Worm (Caenorhabditis elegans) whole organism, L4 larva: ENCODE measurements around the gene nhr-131.
A peak's percentile ranks its signal among the peaks of the same experiment; 100 is the strongest.

Experiments used
- F37D6.2 ChIP-seq: sonication (generic microtip); optimal IDR thresholded peaks from 2 replicates; lab custom pipeline; 2016; ENCODE audit warnings: mild to moderate bottlenecking, missing genetic modification characterization, missing compliant biosample characterization
- T26A8.4 ChIP-seq: fragments of 200-800 bp; sonication (Bioruptor generic); IDR thresholded peaks from 2 replicates; pipeline ENCODE4 v1.3.6; 2022; ENCODE audit warnings: missing genetic modification characterization, missing compliant biosample characterization
- Y48G9A.11 ChIP-seq: fragments of 200-800 bp; sonication (Bioruptor generic); IDR thresholded peaks from 2 replicates; pipeline ENCODE4 v1.3.6; 2022; ENCODE audit warnings: missing genetic modification reagents, missing genetic modification characterization, missing compliant biosample characterization
- aha-1 ChIP-seq: fragments of 150-350 bp; peaks from one replicate; lab custom pipeline; 2014; ENCODE audit warnings: missing biosample characterization, missing genetic modification characterization
- ama-1 ChIP-seq: fragments of 150-350 bp; optimal IDR thresholded peaks from 2 replicates; lab custom pipeline; 2014; ENCODE audit warnings: inconsistent platforms, mixed read lengths
- arid-1 ChIP-seq: fragments of 200-800 bp; sonication (Bioruptor generic); conservative IDR thresholded peaks from 2 replicates; pipeline ENCODE4 v1.3.6; 2022; ENCODE audit warnings: missing genetic modification reagents, missing genetic modification characterization, missing compliant biosample characterization
- attf-4 ChIP-seq: sonication (generic microtip); optimal IDR thresholded peaks from 3 replicates; lab custom pipeline; 2017; ENCODE audit warnings: missing biosample characterization, missing genetic modification characterization
- ceh-20 ChIP-seq: fragments of 200-800 bp; sonication (Bioruptor generic); IDR thresholded peaks from 2 replicates; pipeline ENCODE4 v1.3.6; 2022; ENCODE audit warnings: missing genetic modification reagents, missing genetic modification characterization, missing compliant biosample characterization
- ceh-28 ChIP-seq: fragments of 150-350 bp; optimal IDR thresholded peaks from 2 replicates; lab custom pipeline; 2014; ENCODE audit warnings: missing biosample characterization, missing genetic modification reagents, missing genetic modification characterization
- ces-1 ChIP-seq: fragments of 150-350 bp; sonication (generic microtip); optimal IDR thresholded peaks from 4 replicates; lab custom pipeline; 2014; ENCODE audit warnings: missing biosample characterization, missing genetic modification reagents, missing genetic modification characterization
- ctbp-1 ChIP-seq: fragments of 200-800 bp; sonication (Bioruptor generic); IDR thresholded peaks from 2 replicates; pipeline ENCODE4 v1.3.6; 2022; ENCODE audit warnings: missing genetic modification reagents, missing genetic modification characterization, missing compliant biosample characterization
- daf-12 ChIP-seq: fragments of 150-350 bp; optimal IDR thresholded peaks from 2 replicates; lab custom pipeline; 2014; ENCODE audit warnings: missing biosample characterization, missing genetic modification reagents, missing genetic modification characterization
- daf-16 ChIP-seq, 3 experiments: sonication (generic microtip); optimal IDR thresholded peaks; 2 replicates each; lab custom pipeline; 2016 to 2017; ENCODE audit warnings: missing genetic modification characterization in 3 of 3, missing genetic modification reagents in 3 of 3, mild to moderate bottlenecking in 2 of 3, missing compliant biosample characterization in 2 of 3, missing biosample characterization in 1 of 3, moderate library complexity in 1 of 3
- daf-19 ChIP-seq: fragments of 200-800 bp; sonication (Bioruptor generic); conservative IDR thresholded peaks from 2 replicates; pipeline ENCODE4 v1.3.6; 2022; ENCODE audit warnings: missing genetic modification characterization, missing compliant biosample characterization
- dmd-6 ChIP-seq: fragments of 200-800 bp; sonication (Bioruptor generic); IDR thresholded peaks from 2 replicates; pipeline ENCODE4 v1.3.6; 2022; ENCODE audit warnings: missing genetic modification reagents, missing genetic modification characterization, missing compliant biosample characterization
- egl-43 ChIP-seq: fragments of 200-800 bp; sonication (Bioruptor generic); IDR thresholded peaks from 2 replicates; pipeline ENCODE4 v1.3.6; 2022; ENCODE audit warnings: missing genetic modification reagents, missing genetic modification characterization, missing compliant biosample characterization
- gei-8 ChIP-seq: fragments of 200-800 bp; sonication (Bioruptor generic); optimal IDR thresholded peaks from 2 replicates; lab custom pipeline; 2018; ENCODE audit warnings: mild to moderate bottlenecking, missing genetic modification characterization, missing compliant biosample characterization
- hlh-11 ChIP-seq: fragments of 200-800 bp; sonication (Bioruptor generic); optimal IDR thresholded peaks from 2 replicates; lab custom pipeline; 2018; ENCODE audit warnings: mild to moderate bottlenecking, missing genetic modification characterization, missing compliant biosample characterization
- lim-7 ChIP-seq: fragments of 200-800 bp; sonication (Bioruptor generic); IDR thresholded peaks from 2 replicates; pipeline ENCODE4 v1.3.6; 2022; ENCODE audit warnings: missing genetic modification characterization, missing compliant biosample characterization
- lin-29 ChIP-seq: fragments of 200-800 bp; sonication (Bioruptor generic); IDR thresholded peaks from 2 replicates; pipeline ENCODE4 v1.3.6; 2022; ENCODE audit warnings: missing genetic modification reagents, missing genetic modification characterization, missing compliant biosample characterization
- lin-38 ChIP-seq: fragments of 200-800 bp; sonication (Bioruptor generic); IDR thresholded peaks from 2 replicates; pipeline ENCODE4 v1.3.6; 2022; ENCODE audit warnings: missing genetic modification reagents, missing genetic modification characterization, missing compliant biosample characterization
- lir-3 ChIP-seq: sonication (generic microtip); optimal IDR thresholded peaks from 2 replicates; lab custom pipeline; 2016; ENCODE audit warnings: mild to moderate bottlenecking, missing genetic modification characterization, missing compliant biosample characterization
- lsy-2 ChIP-seq, 2 experiments: fragments of 150-350 bp in 1 of 2; sonication (generic microtip) in 1 of 2; optimal IDR thresholded peaks; 2 replicates each; lab custom pipeline; 2014 to 2017; ENCODE audit warnings: missing biosample characterization in 2 of 2, missing genetic modification characterization in 2 of 2
- madf-9 ChIP-seq: fragments of 200-800 bp; sonication (Bioruptor generic); conservative IDR thresholded peaks from 2 replicates; pipeline ENCODE4 v1.3.6; 2022; ENCODE audit warnings: missing genetic modification reagents, missing genetic modification characterization, missing compliant biosample characterization
- mes-2 ChIP-seq: sonication (generic microtip); optimal IDR thresholded peaks from 2 replicates; lab custom pipeline; 2016; ENCODE audit warnings: missing genotype, mild to moderate bottlenecking, missing genetic modification characterization, missing compliant biosample characterization; ENCODE audit not compliant: poor library complexity, severe bottlenecking
- nhr-237 ChIP-seq: sonication (generic microtip); optimal IDR thresholded peaks from 2 replicates; lab custom pipeline; 2017; ENCODE audit warnings: missing biosample characterization, missing genetic modification characterization
- nhr-25 ChIP-seq: sonication (generic microtip); optimal IDR thresholded peaks from 2 replicates; lab custom pipeline; 2017; ENCODE audit warnings: missing genetic modification characterization, mild to moderate bottlenecking, missing compliant biosample characterization, antibody characterized with exemption, moderate library complexity, borderline replicate concordance; ENCODE audit not compliant: insufficient read depth
- nhr-28 ChIP-seq: fragments of 150-350 bp; optimal IDR thresholded peaks from 2 replicates; lab custom pipeline; 2014; ENCODE audit warnings: missing biosample characterization, missing genetic modification characterization
- nhr-6 ChIP-seq: fragments of 150-350 bp; optimal IDR thresholded peaks from 2 replicates; lab custom pipeline; 2014; ENCODE audit warnings: missing biosample characterization, missing genetic modification characterization
- pqm-1 ChIP-seq: sonication (generic microtip); optimal IDR thresholded peaks from 2 replicates; lab custom pipeline; 2017; ENCODE audit warnings: missing biosample characterization, missing genetic modification characterization
- saeg-2 ChIP-seq: fragments of 200-800 bp; sonication (Bioruptor generic); IDR thresholded peaks from 2 replicates; pipeline ENCODE4 v1.3.6; 2022; ENCODE audit warnings: missing genetic modification reagents, missing genetic modification characterization, missing compliant biosample characterization
- sdz-12 ChIP-seq: fragments of 200-800 bp; sonication (Bioruptor generic); optimal IDR thresholded peaks from 2 replicates; lab custom pipeline; 2018; ENCODE audit warnings: mild to moderate bottlenecking, missing genetic modification characterization, missing compliant biosample characterization
- set-16 ChIP-seq: fragments of 200-800 bp; sonication (Bioruptor generic); IDR thresholded peaks from 2 replicates; pipeline ENCODE4 v1.3.6; 2022; ENCODE audit warnings: missing genetic modification reagents, missing genetic modification characterization, missing compliant biosample characterization
- unc-130 ChIP-seq: sonication (generic microtip); optimal IDR thresholded peaks from 2 replicates; lab custom pipeline; 2016; ENCODE audit warnings: missing genetic modification reagents, missing genetic modification characterization, missing compliant biosample characterization
- zag-1 ChIP-seq: fragments of 150-350 bp; optimal IDR thresholded peaks from 2 replicates; lab custom pipeline; 2014; ENCODE audit warnings: missing biosample characterization, missing genetic modification characterization
- zip-11 ChIP-seq: fragments of 200-800 bp; sonication (Bioruptor generic); IDR thresholded peaks from 2 replicates; pipeline ENCODE4 v1.3.6; 2022; ENCODE audit warnings: missing genetic modification characterization, missing compliant biosample characterization
- zip-2 ChIP-seq: fragments of 150-350 bp; optimal IDR thresholded peaks from 2 replicates; lab custom pipeline; 2014; ENCODE audit warnings: missing biosample characterization, missing genetic modification characterization
- ztf-11 ChIP-seq: fragments of 150-350 bp; optimal IDR thresholded peaks from 2 replicates; lab custom pipeline; 2014; ENCODE audit warnings: missing biosample characterization, missing genetic modification characterization
- ztf-7 ChIP-seq: fragments of 150-350 bp; optimal IDR thresholded peaks from 2 replicates; lab custom pipeline; 2014; ENCODE audit warnings: missing biosample characterization, missing genetic modification characterization

nhr-131 gene

ce11 chrV:484285-484890 lies 9.8 kb upstream of the nhr-131 start, which contains the start of gene nhr-212 (continued):
- TF ChIP-seq sdz-12 (GFP tag; lab: Kevin White, UChicago): no peak
- no peak for TF ChIP-seq ces-1 (GFP tag; lab: Kevin White, UChicago)
- no peak for TF ChIP-seq arid-1
- no peak for TF ChIP-seq nhr-25
- no peak for TF ChIP-seq ztf-7 (tag; lab: Kevin White, UChicago)
- no peak for TF ChIP-seq daf-19 (GFP tag; lab: Robert Waterston, UW)
- TF ChIP-seq F37D6.2 (tag; lab: Kevin White, UChicago): no peak
- TF ChIP-seq ceh-20 (GFP tag; lab: Robert Waterston, UW): no peak
- no peak for TF ChIP-seq mes-2 (tag; lab: Kevin White, UChicago)
- TF ChIP-seq T26A8.4 (GFP tag; lab: Robert Waterston, UW): no peak
- TF ChIP-seq lir-3 (tag; lab: Kevin White, UChicago): no peak
- TF ChIP-seq nhr-237 (tag; lab: Kevin White, UChicago): no peak
- no peak for TF ChIP-seq lin-29
- TF ChIP-seq lin-38 (GFP tag; lab: Robert Waterston, UW): no peak

- TF ChIP-seq nhr-25 (no peak), madf-9 (GFP tag; lab: Robert Waterston, UW) (no peak), hlh-11 (tag; lab: Kevin White, UChicago) (no peak), ztf-11 (tag; lab: Kevin White, UChicago) (no peak), ces-1 (GFP tag; lab: Kevin White, UChicago) (no peak), ctbp-1 (GFP tag; lab: Robert Waterston, UW) (no peak), zip-11 (GFP tag; lab: Robert Waterston, UW) (no peak), egl-43 (GFP tag; lab: Robert Waterston, UW) (no peak), lsy-2 (tag; optimal IDR thresholded peaks at IDR 0.05; lab: Kevin White, UChicago) (no peak), nhr-6 (tag; lab: Kevin White, UChicago) (no peak)
- TF ChIP-seq, all 104 proteins: peak for 0
Observed at ce11 chrV:486684-487083, 7.5 kb upstream of the nhr-131 start, which contains the start of gene nhr-211. TSS of gene nhr-211 (plus strand) at chrV:486984.

- TF ChIP-seq lsy-2 (tag; optimal IDR thresholded peaks at IDR 0.05; lab: Kevin White, UChicago) (no peak), ceh-28 (tag; lab: Kevin White, UChicago) (no peak), aha-1 (tag; lab: Kevin White, UChicago) (peak; percentile 11), zip-2 (tag; lab: Kevin White, UChicago) (no peak), lim-7 (GFP tag; lab: Robert Waterston, UW) (0 out of 2 replicates have a peak, but pooled peaks have one; percentile 3), set-16 (GFP tag; lab: Robert Waterston, UW) (peak; percentile 64), daf-12 (tag; lab: Kevin White, UChicago) (no peak), gei-8 (GFP tag; lab: Kevin White, UChicago) (no peak), saeg-2 (GFP tag; lab: Robert Waterston, UW) (no peak), ctbp-1 (GFP tag; lab: Robert Waterston, UW) (no peak), nhr-25 (no peak), zag-1 (tag; lab: Kevin White, UChicago) (no peak), egl-43 (GFP tag; lab: Robert Waterston, UW) (0 out of 2 replicates have a peak, but pooled peaks have one; percentile 63), F37D6.2 (tag; lab: Kevin White, UChicago) (no peak), attf-4 (tag; lab: Kevin White, UChicago) (no peak)
Observed at ce11 chrV:487980-488379, 6.2 kb upstream of the nhr-131 start.

- TF ChIP-seq Y48G9A.11 (GFP tag; lab: Robert Waterston, UW) (no peak), pqm-1 (tag; lab: Kevin White, UChicago) (peak; percentile 20), zag-1 (tag; lab: Kevin White, UChicago) (no peak), unc-130 (GFP tag; lab: Kevin White, UChicago) (no peak), ama-1 (no peak), nhr-28 (tag; lab: Kevin White, UChicago) (peak; percentile 78), dmd-6 (GFP tag; lab: Robert Waterston, UW) (peak; percentile 48; the same call in 1 of the 2 replicates), daf-16 (GFP tag; optimal IDR thresholded peaks at IDR 0.05; lab: Kevin White, UChicago) (no peak), daf-16 (tag; optimal IDR thresholded peaks at IDR 0.05; lab: Kevin White, UChicago) (peak; percentile 26)
Observed at ce11 chrV:489320-489719, 4.8 kb upstream of the nhr-131 start, which contains the start of gene nhr-106. TSS of gene nhr-106 (plus strand) at chrV:489620.
